Fruit fly (Drosophila melanogaster): Measurements from ENCODE around the gene Pex11c.

Pex11c gene

dm6 chr3R:23301270-23301669, 43.1 kb downstream of the Pex11c start:
- TF ChIP-seq EcR (GFP tag; optimal IDR thresholded peaks at IDR 0.05) = no peak
- TF ChIP-seq Dll (optimal IDR thresholded peaks at IDR 0.05) = no peak
- no peak for TF ChIP-seq CG8478 (optimal IDR thresholded peaks at IDR 0.05)
- TF ChIP-seq psq (optimal IDR thresholded peaks at IDR 0.05) = no peak
- no peak for TF ChIP-seq usp (GFP tag; optimal IDR thresholded peaks at IDR 0.05)
- TF ChIP-seq pan (optimal IDR thresholded peaks at IDR 0.05) = no peak

- no peak for TF ChIP-seq psq (optimal IDR thresholded peaks at IDR 0.05)
- TF ChIP-seq EcR (GFP tag; optimal IDR thresholded peaks at IDR 0.05) = no peak
- no peak for TF ChIP-seq pan (optimal IDR thresholded peaks at IDR 0.05)
- no peak for TF ChIP-seq Dll (optimal IDR thresholded peaks at IDR 0.05)
- TF ChIP-seq usp (GFP tag; optimal IDR thresholded peaks at IDR 0.05) = no peak
- TF ChIP-seq CG8478 (optimal IDR thresholded peaks at IDR 0.05) = no peak
Measured at dm6 chr3R:23302178-23302577, 44.0 kb downstream of the Pex11c start.

- TF ChIP-seq usp (GFP tag; optimal IDR thresholded peaks at IDR 0.05) (no peak), psq (optimal IDR thresholded peaks at IDR 0.05) (no peak), EcR (GFP tag; optimal IDR thresholded peaks at IDR 0.05) (no peak), Dll (optimal IDR thresholded peaks at IDR 0.05) (no peak), CG8478 (optimal IDR thresholded peaks at IDR 0.05) (no peak), pan (optimal IDR thresholded peaks at IDR 0.05) (no peak)
Measured at dm6 chr3R:23303297-23303696, 45.1 kb downstream of the Pex11c start.

dm6 chr3R:23306828-23307227, 48.7 kb downstream of the Pex11c start:
- TF ChIP-seq usp (GFP tag; optimal IDR thresholded peaks at IDR 0.05) (no peak), Dll (optimal IDR thresholded peaks at IDR 0.05) (no peak), psq (optimal IDR thresholded peaks at IDR 0.05) (no peak), EcR (GFP tag; optimal IDR thresholded peaks at IDR 0.05) (no peak)

- TF ChIP-seq pan (optimal IDR thresholded peaks at IDR 0.05) = no peak
- no peak for TF ChIP-seq EcR (GFP tag; optimal IDR thresholded peaks at IDR 0.05)
- no peak for TF ChIP-seq usp (GFP tag; optimal IDR thresholded peaks at IDR 0.05)
- TF ChIP-seq psq (optimal IDR thresholded peaks at IDR 0.05) = no peak
- no peak for TF ChIP-seq Dll (optimal IDR thresholded peaks at IDR 0.05)
- TF ChIP-seq CG8478 (optimal IDR thresholded peaks at IDR 0.05) = no peak
Measured at dm6 chr3R:23309690-23310089, 51.5 kb downstream of the Pex11c start.

dm6 chr3R:23310151-23310550, 52.0 kb downstream of the Pex11c start:
- TF ChIP-seq CG8478 (optimal IDR thresholded peaks at IDR 0.05) = no peak
- TF ChIP-seq psq (optimal IDR thresholded peaks at IDR 0.05) = no peak
- TF ChIP-seq EcR (GFP tag; optimal IDR thresholded peaks at IDR 0.05) = no peak
